Worm (Caenorhabditis elegans): ENCODE results near the gene idpp-1.

idpp-1 gene

ce11 chrIII:775443-775842, 35.0 kb downstream of the idpp-1 start:
- no peak for TF ChIP-seq ama-1 (optimal IDR thresholded peaks at IDR 0.05)
- no peak for TF ChIP-seq ceh-13 (GFP tag; optimal IDR thresholded peaks at IDR 0.05)
- no peak for TF ChIP-seq B0310.2 (tag; optimal IDR thresholded peaks at IDR 0.05)
- TF ChIP-seq F13C5.2 (tag; optimal IDR thresholded peaks at IDR 0.05): no peak

DNA sequence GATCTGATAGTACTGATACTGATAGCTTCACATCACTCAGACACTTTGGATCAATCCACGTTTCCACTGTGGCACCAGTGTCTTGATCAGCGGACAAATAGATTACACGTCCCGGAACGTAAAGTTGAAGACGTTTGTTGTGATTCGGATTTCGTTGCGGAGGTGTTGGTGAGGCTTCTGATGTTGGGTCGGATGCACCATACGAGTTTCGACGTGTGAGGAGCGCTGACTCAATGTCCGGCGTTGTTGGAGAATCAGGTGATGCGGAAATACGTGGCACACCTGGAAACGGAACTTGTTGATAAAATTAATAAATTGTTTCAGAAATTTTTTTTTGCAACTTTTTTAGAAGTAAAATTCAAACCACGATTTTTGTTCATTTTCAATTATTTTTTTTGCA, 38.3 kb downstream of the idpp-1 start, which contains the start of gene alh-11:
Gene alh-11, minus strand, starts transcription at position 101 of the 400 bp plus-strand sequence.
- TF ChIP-seq B0310.2 (tag; optimal IDR thresholded peaks at IDR 0.05) (no peak), tbx-37 (GFP tag; conservative IDR thresholded peaks at IDR 0.05) (no peak), aly-1 (tag; optimal IDR thresholded peaks at IDR 0.05) (no peak), ets-7 (tag; optimal IDR thresholded peaks at IDR 0.05) (no peak), ceh-36 (tag; optimal IDR thresholded peaks at IDR 0.05) (no peak), pes-1 (GFP tag; IDR thresholded peaks at IDR 0.05) (no peak), hmg-4 (GFP tag; optimal IDR thresholded peaks at IDR 0.05) (no peak), F13C5.2 (tag; optimal IDR thresholded peaks at IDR 0.05) (no peak), tra-4 (tag; optimal IDR thresholded peaks at IDR 0.05) (no peak), flt-1 (GFP tag; IDR thresholded peaks at IDR 0.05) (no peak), ama-1 (optimal IDR thresholded peaks at IDR 0.05) (no peak), tbx-11 (GFP tag; IDR thresholded peaks at IDR 0.05) (no peak), hmbx-1 (tag; optimal IDR thresholded peaks at IDR 0.05) (no peak), scrt-1 (GFP tag; IDR thresholded peaks at IDR 0.05) (no peak), sea-1 (GFP tag; conservative IDR thresholded peaks at IDR 0.05) (no peak), ceh-13 (GFP tag; optimal IDR thresholded peaks at IDR 0.05) (no peak), hnd-1 (tag; optimal IDR thresholded peaks at IDR 0.05) (no peak)

DNA sequence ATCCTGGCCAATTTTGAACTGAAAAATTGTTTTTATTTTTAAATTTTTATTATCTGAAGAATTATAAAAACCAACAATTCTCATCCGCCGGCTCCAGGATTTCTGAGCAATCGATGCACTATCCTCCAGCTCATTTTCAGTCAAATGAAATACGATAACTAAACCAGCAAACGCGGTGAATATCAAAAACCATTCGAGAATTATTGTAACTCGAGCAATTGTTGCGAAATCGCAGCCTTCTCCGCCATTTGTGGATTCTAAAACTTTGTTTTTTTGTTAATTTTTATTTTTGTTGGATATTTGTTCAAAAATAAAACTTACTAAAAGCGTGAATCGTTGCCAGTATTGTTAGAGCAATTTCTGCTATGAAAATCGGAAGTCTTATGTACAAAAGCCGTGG, 42.0 kb downstream of the idpp-1 start:
- TF ChIP-seq hnd-1 (tag; optimal IDR thresholded peaks at IDR 0.05): no peak
- TF ChIP-seq tra-4 (tag; optimal IDR thresholded peaks at IDR 0.05): no peak
- TF ChIP-seq tbx-11 (GFP tag; IDR thresholded peaks at IDR 0.05): no peak
- no peak for TF ChIP-seq sea-1 (GFP tag; conservative IDR thresholded peaks at IDR 0.05)
- no peak for TF ChIP-seq ama-1 (optimal IDR thresholded peaks at IDR 0.05)
- TF ChIP-seq ets-7 (tag; optimal IDR thresholded peaks at IDR 0.05): no peak
- no peak for TF ChIP-seq flt-1 (GFP tag; IDR thresholded peaks at IDR 0.05)
- TF ChIP-seq scrt-1 (GFP tag; IDR thresholded peaks at IDR 0.05): no peak
- TF ChIP-seq B0310.2 (tag; optimal IDR thresholded peaks at IDR 0.05): no peak
- TF ChIP-seq aly-1 (tag; optimal IDR thresholded peaks at IDR 0.05): no peak
- TF ChIP-seq F13C5.2 (tag; optimal IDR thresholded peaks at IDR 0.05): no peak
- no peak for TF ChIP-seq ceh-36 (tag; optimal IDR thresholded peaks at IDR 0.05)
- no peak for TF ChIP-seq pes-1 (GFP tag; IDR thresholded peaks at IDR 0.05)
- no peak for TF ChIP-seq hmbx-1 (tag; optimal IDR thresholded peaks at IDR 0.05)
- TF ChIP-seq tbx-37 (GFP tag; conservative IDR thresholded peaks at IDR 0.05): no peak
- TF ChIP-seq hmg-4 (GFP tag; optimal IDR thresholded peaks at IDR 0.05): no peak
- TF ChIP-seq ceh-13 (GFP tag; optimal IDR thresholded peaks at IDR 0.05): no peak

- TF ChIP-seq ceh-36 (tag; optimal IDR thresholded peaks at IDR 0.05) (no peak), F13C5.2 (tag; optimal IDR thresholded peaks at IDR 0.05) (peak; percentile 33), aly-1 (tag; optimal IDR thresholded peaks at IDR 0.05) (no peak), hmbx-1 (tag; optimal IDR thresholded peaks at IDR 0.05) (no peak), tbx-37 (GFP tag; conservative IDR thresholded peaks at IDR 0.05) (peak; percentile 48; the same call in 1 of the 2 replicates), pes-1 (GFP tag; IDR thresholded peaks at IDR 0.05) (peak; percentile 64; the same call in 1 of the 2 replicates)
Measured at ce11 chrIII:783254-783753, 42.8 kb downstream of the idpp-1 start, which contains the start of the genes dagl-2 and ppm-1.G. dagl-2 (minus strand) TSS chrIII:783305. ppm-1.G (plus strand) TSS chrIII:783703.

- no peak for TF ChIP-seq tbx-37 (GFP tag; conservative IDR thresholded peaks at IDR 0.05)
- no peak for TF ChIP-seq ama-1 (optimal IDR thresholded peaks at IDR 0.05)
- no peak for TF ChIP-seq scrt-1 (GFP tag; IDR thresholded peaks at IDR 0.05)
- TF ChIP-seq ceh-36 (tag; optimal IDR thresholded peaks at IDR 0.05): no peak
- TF ChIP-seq ceh-13 (GFP tag; optimal IDR thresholded peaks at IDR 0.05): no peak
- TF ChIP-seq aly-1 (tag; optimal IDR thresholded peaks at IDR 0.05): no peak
- no peak for TF ChIP-seq flt-1 (GFP tag; IDR thresholded peaks at IDR 0.05)
- no peak for TF ChIP-seq tra-4 (tag; optimal IDR thresholded peaks at IDR 0.05)
- no peak for TF ChIP-seq hmbx-1 (tag; optimal IDR thresholded peaks at IDR 0.05)
- TF ChIP-seq hnd-1 (tag; optimal IDR thresholded peaks at IDR 0.05): no peak
- no peak for TF ChIP-seq hmg-4 (GFP tag; optimal IDR thresholded peaks at IDR 0.05)
- no peak for TF ChIP-seq F13C5.2 (tag; optimal IDR thresholded peaks at IDR 0.05)
- no peak for TF ChIP-seq pes-1 (GFP tag; IDR thresholded peaks at IDR 0.05)
- TF ChIP-seq sea-1 (GFP tag; conservative IDR thresholded peaks at IDR 0.05): no peak
- TF ChIP-seq ets-7 (tag; optimal IDR thresholded peaks at IDR 0.05): no peak
Measured at ce11 chrIII:789604-790003, 49.1 kb downstream of the idpp-1 start.

- no peak for TF ChIP-seq hmbx-1 (tag; optimal IDR thresholded peaks at IDR 0.05)
- TF ChIP-seq B0310.2 (tag; optimal IDR thresholded peaks at IDR 0.05): no peak
- no peak for TF ChIP-seq ets-7 (tag; optimal IDR thresholded peaks at IDR 0.05)
- TF ChIP-seq tbx-11 (GFP tag; IDR thresholded peaks at IDR 0.05): no peak
- no peak for TF ChIP-seq flt-1 (GFP tag; IDR thresholded peaks at IDR 0.05)
- TF ChIP-seq hnd-1 (tag; optimal IDR thresholded peaks at IDR 0.05): no peak
- no peak for TF ChIP-seq pes-1 (GFP tag; IDR thresholded peaks at IDR 0.05)
- no peak for TF ChIP-seq ceh-13 (GFP tag; optimal IDR thresholded peaks at IDR 0.05)
- no peak for TF ChIP-seq F13C5.2 (tag; optimal IDR thresholded peaks at IDR 0.05)
- TF ChIP-seq sea-1 (GFP tag; conservative IDR thresholded peaks at IDR 0.05): no peak
Measured at ce11 chrIII:790591-790990, 50.1 kb downstream of the idpp-1 start.
